Fruit fly (Drosophila melanogaster): Measurements from ENCODE around the gene unk.

DNA sequence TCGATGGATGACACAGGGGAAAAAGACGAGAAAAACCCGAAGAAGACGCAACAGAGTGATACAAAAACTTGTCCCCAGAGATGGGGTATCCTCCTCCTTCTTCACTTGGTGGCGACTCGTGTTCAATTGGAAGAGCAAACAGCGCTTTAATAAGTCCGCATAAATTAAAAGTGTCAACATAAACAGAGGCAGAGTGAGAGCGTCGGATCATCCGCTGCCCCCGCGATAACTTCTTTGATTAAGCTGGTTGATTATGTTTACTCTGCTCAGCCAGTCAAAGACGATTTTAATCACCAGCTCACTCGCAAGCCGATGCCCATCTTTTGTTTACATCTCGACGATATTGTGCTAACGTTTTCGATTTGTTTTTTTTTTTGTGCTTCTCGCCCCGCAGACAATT is 37.8 kb downstream of the unk start:
- no peak for TF ChIP-seq Snoo (tag; optimal IDR thresholded peaks at IDR 0.05)
- no peak for TF ChIP-seq gl (tag; optimal IDR thresholded peaks at IDR 0.05)
- TF ChIP-seq CG9948 (tag; optimal IDR thresholded peaks at IDR 0.05), result no peak
- peak; percentile 42 for TF ChIP-seq EcR (GFP tag; optimal IDR thresholded peaks at IDR 0.05)

Measured in whole organism, pupa.